Fruit fly (Drosophila melanogaster) whole organism, embryonic: ENCODE measurements around the gene Hsp70Ba.

ENCODE experiments used
- Ada2b ChIP-seq: fragments of 200-800 bp; sonication (Bioruptor generic); IDR thresholded peaks from 2 replicates; pipeline ENCODE4 v1.3.6; 2022; ENCODE audit warnings: missing biosample characterization, missing genetic modification characterization
- Bdp1 ChIP-seq: fragments of 200-800 bp; sonication (Bioruptor generic); optimal IDR thresholded peaks from 3 replicates; lab custom pipeline; 2016; ENCODE audit warnings: missing biosample characterization, missing genetic modification characterization
- CG10274 ChIP-seq: fragments of 200-800 bp; sonication (Bioruptor generic); optimal IDR thresholded peaks from 3 replicates; lab custom pipeline; 2017; ENCODE audit warnings: missing biosample characterization, mild to moderate bottlenecking, missing genetic modification characterization
- CG10431 ChIP-seq: fragments of 200-800 bp; sonication (Bioruptor generic); optimal IDR thresholded peaks from 3 replicates; lab custom pipeline; 2018; ENCODE audit warnings: missing biosample characterization, mild to moderate bottlenecking, missing genetic modification characterization
- CG10565 ChIP-seq: fragments of 200-800 bp; sonication (Bioruptor generic); optimal IDR thresholded peaks from 3 replicates; lab custom pipeline; 2016; ENCODE audit warnings: missing biosample characterization, mild to moderate bottlenecking, missing genetic modification characterization
- CG10654 ChIP-seq: fragments of 200-800 bp; sonication (Bioruptor generic); optimal IDR thresholded peaks from 2 replicates; lab custom pipeline; 2016; ENCODE audit warnings: missing biosample characterization, missing genetic modification characterization
- CG11247 ChIP-seq: fragments of 200-800 bp; sonication (Bioruptor generic); IDR thresholded peaks from 2 replicates; pipeline ENCODE4 v1.3.6; 2022; ENCODE audit warnings: missing biosample characterization, missing genetic modification characterization
- CG12071 ChIP-seq: fragments of 200-800 bp; sonication (Bioruptor generic); optimal IDR thresholded peaks from 3 replicates; lab custom pipeline; 2018; ENCODE audit warnings: missing biosample characterization, mild to moderate bottlenecking, missing genetic modification characterization
- CG12299 ChIP-seq: fragments of 200-800 bp; sonication (Bioruptor generic); optimal IDR thresholded peaks from 2 replicates; lab custom pipeline; 2018; ENCODE audit warnings: missing biosample characterization, mild to moderate bottlenecking, missing genetic modification characterization
- CG12769 ChIP-seq: fragments of 200-800 bp; sonication (Bioruptor generic); optimal IDR thresholded peaks from 2 replicates; lab custom pipeline; 2019; ENCODE audit warnings: missing biosample characterization, mild to moderate bottlenecking, missing genetic modification characterization, moderate library complexity
- CG13894 ChIP-seq: fragments of 200-800 bp; sonication (Bioruptor generic); optimal IDR thresholded peaks from 3 replicates; lab custom pipeline; 2018; ENCODE audit warnings: missing biosample characterization, mild to moderate bottlenecking, missing genetic modification characterization, moderate library complexity
- CG14667 ChIP-seq: fragments of 200-800 bp; sonication (Bioruptor generic); IDR thresholded peaks from 2 replicates; pipeline ENCODE4 v1.3.6; 2022; ENCODE audit warnings: missing biosample characterization, missing genetic modification characterization
- CG14860 ChIP-seq: fragments of 200-800 bp; sonication (Bioruptor generic); IDR thresholded peaks from 3 replicates; pipeline ENCODE4 v1.3.6; 2022; ENCODE audit warnings: missing biosample characterization, missing genetic modification characterization; ENCODE audit not compliant: partially characterized antibody
- CG15479 ChIP-seq: fragments of 200-800 bp; sonication (Bioruptor generic); optimal IDR thresholded peaks from 3 replicates; lab custom pipeline; 2019; ENCODE audit warnings: missing biosample characterization, mild to moderate bottlenecking, missing genetic modification characterization, moderate library complexity
- CG1603 ChIP-seq: fragments of 200-800 bp; sonication (Bioruptor generic); optimal IDR thresholded peaks from 2 replicates; lab custom pipeline; 2019; ENCODE audit warnings: missing biosample characterization, mild to moderate bottlenecking, missing genetic modification characterization, moderate library complexity
- CG17328 ChIP-seq: fragments of 200-800 bp; sonication (Bioruptor generic); IDR thresholded peaks from 2 replicates; pipeline ENCODE4 v1.3.6; 2022; ENCODE audit warnings: missing biosample characterization, missing genetic modification characterization
- CG30020 ChIP-seq: fragments of 200-800 bp; optimal IDR thresholded peaks from 2 replicates; lab custom pipeline; 2019; ENCODE audit warnings: missing biosample characterization, mild to moderate bottlenecking, missing genetic modification characterization, moderate library complexity
- CG30403 ChIP-seq: fragments of 200-800 bp; sonication (Bioruptor generic); optimal IDR thresholded peaks from 3 replicates; lab custom pipeline; 2016; ENCODE audit warnings: missing biosample characterization, missing genetic modification characterization
- CG32532 ChIP-seq: fragments of 200-800 bp; sonication (Bioruptor generic); IDR thresholded peaks from 2 replicates; pipeline ENCODE4 v1.3.6; 2022; ENCODE audit warnings: missing biosample characterization, missing genetic modification characterization
- CG32767 ChIP-seq: fragments of 200-800 bp; sonication (Bioruptor generic); IDR thresholded peaks from 2 replicates; pipeline ENCODE4 v1.3.6; 2022; ENCODE audit warnings: missing biosample characterization, missing genetic modification characterization
- CG4360 ChIP-seq: fragments of 200-800 bp; sonication (Bioruptor generic); IDR thresholded peaks from 2 replicates; pipeline ENCODE4 v1.3.6; 2022; ENCODE audit warnings: missing biosample characterization, missing genetic modification characterization
- CG4617 ChIP-seq: fragments of 200-800 bp; sonication (Bioruptor generic); optimal IDR thresholded peaks from 3 replicates; lab custom pipeline; 2016; ENCODE audit warnings: missing biosample characterization, missing genetic modification characterization, borderline replicate concordance
- CG4820 ChIP-seq: fragments of 200-800 bp; sonication (Bioruptor generic); optimal IDR thresholded peaks from 3 replicates; lab custom pipeline; 2016; ENCODE audit warnings: missing biosample characterization, missing genetic modification characterization
- CG7786 ChIP-seq: fragments of 200-800 bp; sonication (Bioruptor generic); optimal IDR thresholded peaks from 2 replicates; lab custom pipeline; 2016; ENCODE audit warnings: missing biosample characterization, missing genetic modification characterization
- CG9727 ChIP-seq: fragments of 200-800 bp; sonication (Bioruptor generic); optimal IDR thresholded peaks from 3 replicates; lab custom pipeline; 2017; ENCODE audit warnings: missing biosample characterization, mild to moderate bottlenecking, missing genetic modification characterization
- CG9876 ChIP-seq: fragments of 200-800 bp; sonication (Bioruptor generic); optimal IDR thresholded peaks from 2 replicates; lab custom pipeline; 2016; ENCODE audit warnings: missing biosample characterization, missing genetic modification characterization
- CoRest ChIP-seq: fragments of 200-800 bp; sonication (Bioruptor generic); optimal IDR thresholded peaks from 3 replicates; lab custom pipeline; 2018; ENCODE audit warnings: missing biosample characterization, mild to moderate bottlenecking, missing genetic modification characterization, moderate library complexity
- D19A ChIP-seq: fragments of 200-800 bp; optimal IDR thresholded peaks from 3 replicates; lab custom pipeline; 2019; ENCODE audit warnings: missing biosample characterization, mild to moderate bottlenecking, missing genetic modification characterization, moderate library complexity
- Dad ChIP-seq: fragments of 200-800 bp; sonication (Bioruptor generic); optimal IDR thresholded peaks from 3 replicates; lab custom pipeline; 2016; ENCODE audit warnings: missing biosample characterization, missing genetic modification characterization
- Dbx ChIP-seq: fragments of 200-800 bp; sonication (Bioruptor generic); IDR thresholded peaks from 3 replicates; pipeline ENCODE4 v1.3.6; 2022; ENCODE audit warnings: missing biosample characterization, missing genetic modification characterization
- Kr ChIP-seq: fragments of 200-800 bp; sonication (Bioruptor generic); optimal IDR thresholded peaks from 2 replicates; lab custom pipeline; 2017; ENCODE audit warnings: missing biosample characterization, mild to moderate bottlenecking, missing genetic modification characterization
- NC2α ChIP-seq: fragments of 200-800 bp; sonication (Bioruptor generic); optimal IDR thresholded peaks from 2 replicates; lab custom pipeline; 2016; ENCODE audit warnings: missing biosample characterization, missing genetic modification characterization
- Sin3A ChIP-seq: fragments of >200 bp; optimal IDR thresholded peaks from 2 replicates; lab custom pipeline; 2018
- TFAM ChIP-seq: fragments of 200-800 bp; sonication (Bioruptor generic); optimal IDR thresholded peaks from 2 replicates; lab custom pipeline; 2017; ENCODE audit warnings: missing biosample characterization, missing genetic modification characterization, inconsistent platforms
- amos ChIP-seq: fragments of 200-800 bp; sonication (Bioruptor generic); IDR thresholded peaks from 2 replicates; pipeline ENCODE4 v1.3.6; 2022; ENCODE audit warnings: missing biosample characterization, missing genetic modification characterization; ENCODE audit not compliant: partially characterized antibody
- ato ChIP-seq: fragments of 200-800 bp; sonication (Bioruptor generic); IDR thresholded peaks from 2 replicates; pipeline ENCODE4 v1.3.6; 2022; ENCODE audit warnings: missing biosample characterization, missing genetic modification characterization; ENCODE audit not compliant: partially characterized antibody
- crp ChIP-seq, 2 experiments: fragments of 200-800 bp; sonication (Bioruptor generic); optimal IDR thresholded peaks; 2 replicates in 1 of 2; 3 replicates in 1 of 2; lab custom pipeline; 2017; ENCODE audit warnings: missing biosample characterization in 2 of 2, missing genetic modification characterization in 2 of 2, mild to moderate bottlenecking in 1 of 2, moderate library complexity in 1 of 2
- dysf ChIP-seq: fragments of 200-800 bp; sonication (Bioruptor generic); IDR thresholded peaks from 3 replicates; pipeline ENCODE4 v1.3.6; 2022; ENCODE audit warnings: missing biosample characterization, missing genetic modification characterization
- fd102C ChIP-seq: fragments of 200-800 bp; sonication (Bioruptor generic); optimal IDR thresholded peaks from 2 replicates; lab custom pipeline; 2018; ENCODE audit warnings: missing biosample characterization, mild to moderate bottlenecking, missing genetic modification characterization, moderate library complexity
- fd64A ChIP-seq: fragments of 200-800 bp; sonication (Bioruptor generic); optimal IDR thresholded peaks from 3 replicates; lab custom pipeline; 2018; ENCODE audit warnings: missing biosample characterization, mild to moderate bottlenecking, missing genetic modification characterization
- gce ChIP-seq: fragments of 200-800 bp; sonication (Bioruptor generic); IDR thresholded peaks from 3 replicates; pipeline ENCODE4 v1.3.6; 2022; ENCODE audit warnings: missing biosample characterization, missing genetic modification characterization
- gem ChIP-seq: fragments of 200-800 bp; sonication (Bioruptor generic); optimal IDR thresholded peaks from 2 replicates; lab custom pipeline; 2019; ENCODE audit warnings: missing biosample characterization, mild to moderate bottlenecking, missing genetic modification characterization, moderate library complexity
- gsb-n ChIP-seq: fragments of 200-800 bp; sonication (Bioruptor generic); optimal IDR thresholded peaks from 3 replicates; lab custom pipeline; 2018; ENCODE audit warnings: missing biosample characterization, mild to moderate bottlenecking, missing genetic modification characterization
- her ChIP-seq: fragments of 200-800 bp; sonication (Bioruptor generic); optimal IDR thresholded peaks from 2 replicates; lab custom pipeline; 2016; ENCODE audit warnings: missing biosample characterization, missing genetic modification characterization
- ken ChIP-seq: fragments of 200-800 bp; sonication (Bioruptor generic); IDR thresholded peaks from 3 replicates; pipeline ENCODE4 v1.3.6; 2022; ENCODE audit warnings: missing biosample characterization, missing genetic modification characterization
- nerfin-1 ChIP-seq: fragments of 200-800 bp; sonication (Bioruptor generic); optimal IDR thresholded peaks from 3 replicates; lab custom pipeline; 2019; ENCODE audit warnings: missing biosample characterization, mild to moderate bottlenecking, missing genetic modification characterization, moderate library complexity
- peb ChIP-seq: fragments of 200-800 bp; sonication (Bioruptor generic); IDR thresholded peaks from 2 replicates; pipeline ENCODE4 v1.3.6; 2022; ENCODE audit warnings: missing biosample characterization, missing genetic modification characterization
- phol ChIP-seq: fragments of 200-800 bp; sonication (Bioruptor generic); optimal IDR thresholded peaks from 3 replicates; lab custom pipeline; 2018; ENCODE audit warnings: missing biosample characterization, mild to moderate bottlenecking, missing genetic modification characterization, moderate library complexity
- rib ChIP-seq: fragments of 200-800 bp; sonication (Bioruptor generic); IDR thresholded peaks from 2 replicates; pipeline ENCODE4 v1.3.6; 2022; ENCODE audit warnings: missing biosample characterization, missing genetic modification characterization
- scrt ChIP-seq: fragments of 200-800 bp; sonication (Bioruptor generic); optimal IDR thresholded peaks from 2 replicates; lab custom pipeline; 2018; ENCODE audit warnings: missing biosample characterization, mild to moderate bottlenecking, missing genetic modification characterization, moderate library complexity
- seq ChIP-seq: fragments of 200-800 bp; sonication (Bioruptor generic); IDR thresholded peaks from 2 replicates; pipeline ENCODE4 v1.3.6; 2022; ENCODE audit warnings: missing biosample characterization, missing genetic modification characterization
- ttk ChIP-seq: fragments of 200-800 bp; sonication (Bioruptor generic); IDR thresholded peaks from 2 replicates; pipeline ENCODE4 v2.1.2; 2022; ENCODE audit warnings: missing biosample characterization, missing genetic modification characterization

Gene Hsp70Ba

dm6 chr3R:12451376-12451775 lies 16.2 kb downstream of the Hsp70Ba start (continued):
- TF ChIP-seq peb (GFP tag; lab: Robert Waterston, UW) (no peak), dysf (GFP tag; lab: Robert Waterston, UW) (peak; percentile 65), CG10654 (GFP tag; lab: Kevin White, UChicago) (no peak), CG4360 (GFP tag; lab: Robert Waterston, UW) (no peak), her (GFP tag; lab: Kevin White, UChicago) (no peak), CG32767 (no peak), fd102C (GFP tag; lab: Kevin White, UChicago) (no peak), Sin3A (no peak), CG1603 (peak; percentile 51), Ada2b (GFP tag; lab: Robert Waterston, UW) (peak; percentile 31; the same call in 1 of the 2 replicates), CoRest (tag; lab: Kevin White, UChicago) (peak; percentile 40), fd64A (no peak), CG7786 (GFP tag; lab: Kevin White, UChicago) (no peak), CG12071 (GFP tag; lab: Kevin White, UChicago) (peak; percentile 9), CG32532 (GFP tag; lab: Robert Waterston, UW) (no peak), CG9727 (GFP tag; lab: Kevin White, UChicago) (no peak), CG30020 (no peak), seq (GFP tag; lab: Robert Waterston, UW) (no peak; the same call in 1 of the 2 replicates), rib (GFP tag; lab: Robert Waterston, UW) (no peak), CG4617 (GFP tag; lab: Kevin White, UChicago) (no peak), CG11247 (GFP tag; lab: Robert Waterston, UW) (no peak), Kr (GFP tag; lab: Kevin White, UChicago) (no peak), TFAM (GFP tag; lab: Kevin White, UChicago) (no peak), CG10274 (GFP tag; lab: Kevin White, UChicago) (no peak), NC2α (no peak), Dbx (GFP tag; lab: Robert Waterston, UW) (no peak), CG4820 (GFP tag; lab: Kevin White, UChicago) (no peak), CG10565 (GFP tag; lab: Kevin White, UChicago) (no peak), CG9876 (GFP tag; lab: Kevin White, UChicago) (no peak), ato (GFP tag; lab: Robert Waterston, UW) (no peak), gce (GFP tag; lab: Robert Waterston, UW) (no peak), CG12769 (tag; lab: Kevin White, UChicago) (peak; percentile 43), phol (peak; percentile 47), Bdp1 (GFP tag; lab: Kevin White, UChicago) (no peak), scrt (GFP tag; lab: Kevin White, UChicago) (no peak), CG12299 (tag; lab: Kevin White, UChicago) (no peak), CG15479 (GFP tag; lab: Kevin White, UChicago) (no peak), CG14860 (no peak), gem (tag; lab: Kevin White, UChicago) (peak; percentile 69), CG17328 (GFP tag; lab: Robert Waterston, UW) (peak; percentile 47; the same call in 1 of the 2 replicates), ttk (GFP tag; lab: Robert Waterston, UW) (no peak), crp (GFP tag; optimal IDR thresholded peaks at IDR 0.05; lab: Kevin White, UChicago) (no peak), CG10431 (GFP tag; lab: Kevin White, UChicago) (no peak), D19A (tag; lab: Kevin White, UChicago) (no peak), CG13894 (tag; lab: Kevin White, UChicago) (no peak), CG30403 (GFP tag; lab: Kevin White, UChicago) (peak; percentile 40), ken (GFP tag; lab: Robert Waterston, UW) (no peak), Dad (GFP tag; lab: Kevin White, UChicago) (no peak), gsb-n (no peak), CG14667 (GFP tag; lab: Robert Waterston, UW) (no peak), nerfin-1 (tag; lab: Kevin White, UChicago) (no peak), amos (GFP tag; lab: Robert Waterston, UW) (no peak)
